Fruit fly (Drosophila melanogaster): Measurements from ENCODE around the gene Polr1H.

DNA sequence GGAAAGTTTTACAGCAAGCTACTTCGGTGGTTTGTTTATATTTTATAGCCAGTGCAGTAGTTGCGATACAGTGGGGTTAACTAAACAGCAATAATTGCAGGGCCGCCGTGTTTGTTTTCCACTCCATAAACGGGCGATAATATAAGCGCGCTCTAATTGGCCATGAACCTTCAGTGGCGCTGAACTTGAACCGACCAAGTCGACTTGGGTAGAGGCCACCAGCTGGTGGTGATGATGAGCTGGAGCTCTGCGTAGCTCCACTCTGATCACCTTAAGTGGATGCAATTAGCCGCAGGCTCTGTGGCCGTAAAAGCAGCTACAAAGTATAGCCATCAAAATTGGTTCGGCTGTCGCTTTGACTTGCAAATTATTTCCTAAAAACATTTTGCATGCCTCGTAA, 2.4 kb upstream of the Polr1H start:
- no peak for TF ChIP-seq psq (optimal IDR thresholded peaks at IDR 0.05)
- no peak for TF ChIP-seq ttk (optimal IDR thresholded peaks at IDR 0.05)
